Worm (Caenorhabditis elegans) whole organism, L4 larva: ENCODE results near the gene Y75B8A.44.

Experiments
- F44E2.7 ChIP-seq: fragments of 200-800 bp; sonication (Bioruptor generic); IDR thresholded peaks from 2 replicates; pipeline ENCODE4 v2.1.2; 2022; ENCODE audit warnings: missing genetic modification characterization, missing compliant biosample characterization
- Y75B8A.6 ChIP-seq: fragments of 200-800 bp; sonication (Bioruptor generic); IDR thresholded peaks from 2 replicates; pipeline ENCODE4 v1.3.6; 2022; ENCODE audit warnings: missing genetic modification reagents, missing genetic modification characterization, missing compliant biosample characterization
- ZK337.2 ChIP-seq: fragments of 200-800 bp; sonication (Bioruptor generic); IDR thresholded peaks from 2 replicates; pipeline ENCODE4 v1.3.6; 2022; ENCODE audit warnings: missing genetic modification reagents, missing genetic modification characterization, missing compliant biosample characterization
- aha-1 ChIP-seq: fragments of 150-350 bp; peaks from one replicate; lab custom pipeline; 2014; ENCODE audit warnings: missing biosample characterization, missing genetic modification characterization
- attf-4 ChIP-seq: sonication (generic microtip); optimal IDR thresholded peaks from 3 replicates; lab custom pipeline; 2017; ENCODE audit warnings: missing biosample characterization, missing genetic modification characterization
- ceh-20 ChIP-seq: fragments of 200-800 bp; sonication (Bioruptor generic); IDR thresholded peaks from 2 replicates; pipeline ENCODE4 v1.3.6; 2022; ENCODE audit warnings: missing genetic modification reagents, missing genetic modification characterization, missing compliant biosample characterization
- daf-16 ChIP-seq, 3 experiments: sonication (generic microtip); optimal IDR thresholded peaks; 2 replicates each; lab custom pipeline; 2016 to 2017; ENCODE audit warnings: missing genetic modification characterization in 3 of 3, missing genetic modification reagents in 3 of 3, mild to moderate bottlenecking in 2 of 3, missing compliant biosample characterization in 2 of 3, missing biosample characterization in 1 of 3, moderate library complexity in 1 of 3
- dpl-1 ChIP-seq: fragments of 150-350 bp; optimal IDR thresholded peaks from 2 replicates; lab custom pipeline; 2014; ENCODE audit warnings: missing biosample characterization, missing genetic modification reagents, missing genetic modification characterization
- dve-1 ChIP-seq: sonication (generic microtip); optimal IDR thresholded peaks from 2 replicates; lab custom pipeline; 2017; ENCODE audit warnings: antibody characterized with exemption, mild to moderate bottlenecking, missing genetic modification characterization, missing compliant biosample characterization; ENCODE audit not compliant: insufficient read depth
- lin-1 ChIP-seq: fragments of 200-800 bp; sonication (Bioruptor generic); IDR thresholded peaks from 2 replicates; pipeline ENCODE4 v1.3.6; 2022; ENCODE audit warnings: missing genetic modification reagents, missing genetic modification characterization, missing compliant biosample characterization
- mdt-29 ChIP-seq: fragments of 200-800 bp; sonication (Bioruptor generic); IDR thresholded peaks from 2 replicates; pipeline ENCODE4 v1.3.6; 2022; ENCODE audit warnings: missing genetic modification reagents, missing genetic modification characterization, missing compliant biosample characterization
- nhr-76 ChIP-seq: fragments of 150-350 bp; optimal IDR thresholded peaks from 2 replicates; lab custom pipeline; 2014; ENCODE audit warnings: missing biosample characterization, missing genetic modification characterization
- pha-4 ChIP-seq, 2 experiments: fragments of 150-350 bp in 1 of 2; fragments of 200-800 bp in 1 of 2; sonication (Bioruptor generic) in 1 of 2; IDR thresholded peaks in 1 of 2; optimal IDR thresholded peaks in 1 of 2; 2 replicates each; pipeline versions ENCODE4 v1.3.6 to Lab custom; 2014 to 2022; ENCODE audit warnings: missing genetic modification characterization in 2 of 2, missing genetic modification reagents in 2 of 2, missing biosample characterization in 1 of 2, missing compliant biosample characterization in 1 of 2
- pqm-1 ChIP-seq: sonication (generic microtip); optimal IDR thresholded peaks from 2 replicates; lab custom pipeline; 2017; ENCODE audit warnings: missing biosample characterization, missing genetic modification characterization
- saeg-2 ChIP-seq: fragments of 200-800 bp; sonication (Bioruptor generic); IDR thresholded peaks from 2 replicates; pipeline ENCODE4 v1.3.6; 2022; ENCODE audit warnings: missing genetic modification reagents, missing genetic modification characterization, missing compliant biosample characterization
- set-16 ChIP-seq: fragments of 200-800 bp; sonication (Bioruptor generic); IDR thresholded peaks from 2 replicates; pipeline ENCODE4 v1.3.6; 2022; ENCODE audit warnings: missing genetic modification reagents, missing genetic modification characterization, missing compliant biosample characterization
- unc-39 ChIP-seq: sonication (generic microtip); optimal IDR thresholded peaks from 2 replicates; lab custom pipeline; 2017; ENCODE audit warnings: missing biosample characterization, missing genetic modification characterization
- ztf-7 ChIP-seq: fragments of 150-350 bp; optimal IDR thresholded peaks from 2 replicates; lab custom pipeline; 2014; ENCODE audit warnings: missing biosample characterization, missing genetic modification characterization

Gene Y75B8A.44

DNA sequence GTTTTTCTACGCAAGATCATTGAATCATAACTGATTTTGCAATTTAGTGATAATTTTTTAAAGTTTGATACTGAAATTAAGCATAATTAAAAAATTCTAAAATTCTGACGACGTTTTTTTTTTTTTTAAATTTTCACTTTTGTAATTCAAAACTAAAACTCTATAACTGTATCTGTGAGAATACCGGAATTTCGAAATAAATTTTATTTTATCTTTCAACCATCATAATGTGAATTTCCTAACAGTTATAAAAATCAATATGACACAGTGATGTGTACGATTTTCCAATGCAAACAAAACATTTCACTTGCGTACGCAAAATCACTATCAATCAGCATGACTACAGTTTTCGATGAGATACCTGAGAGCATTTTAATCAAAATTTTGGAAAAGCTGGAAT, 41.6 kb downstream of the Y75B8A.44 start, which contains the start of the genes grl-15 and fbxa-89:
Gene grl-15, minus strand, starts transcription at position 101 of the 400 bp plus-strand sequence.
Gene fbxa-89, plus strand, starts transcription at position 271 of the 400 bp plus-strand sequence.
- TF ChIP-seq mdt-29 (GFP tag; lab: Robert Waterston, UW) (no peak), daf-16 (GFP tag; optimal IDR thresholded peaks at IDR 0.05; lab: Kevin White, UChicago) (no peak), daf-16 (tag; optimal IDR thresholded peaks at IDR 0.05; lab: Kevin White, UChicago) (peak; percentile 45), aha-1 (peak; percentile 51), pha-4 (GFP tag; IDR thresholded peaks at IDR 0.05; lab: Robert Waterston, UW) (no peak), pha-4 (tag; optimal IDR thresholded peaks at IDR 0.05; lab: Kevin White, UChicago) (no peak), dve-1 (peak; percentile 34), dpl-1 (GFP tag; lab: Kevin White, UChicago) (no peak), unc-39 (tag; lab: Kevin White, UChicago) (no peak), pqm-1 (tag; lab: Kevin White, UChicago) (no peak), Y75B8A.6 (GFP tag; lab: Robert Waterston, UW) (no peak), attf-4 (tag; lab: Kevin White, UChicago) (no peak), lin-1 (GFP tag; lab: Robert Waterston, UW) (no peak), nhr-76 (tag; lab: Kevin White, UChicago) (no peak), F44E2.7 (GFP tag; lab: Robert Waterston, UW) (no peak), ceh-20 (GFP tag; lab: Robert Waterston, UW) (no peak), ZK337.2 (no peak), ztf-7 (no peak)

DNA sequence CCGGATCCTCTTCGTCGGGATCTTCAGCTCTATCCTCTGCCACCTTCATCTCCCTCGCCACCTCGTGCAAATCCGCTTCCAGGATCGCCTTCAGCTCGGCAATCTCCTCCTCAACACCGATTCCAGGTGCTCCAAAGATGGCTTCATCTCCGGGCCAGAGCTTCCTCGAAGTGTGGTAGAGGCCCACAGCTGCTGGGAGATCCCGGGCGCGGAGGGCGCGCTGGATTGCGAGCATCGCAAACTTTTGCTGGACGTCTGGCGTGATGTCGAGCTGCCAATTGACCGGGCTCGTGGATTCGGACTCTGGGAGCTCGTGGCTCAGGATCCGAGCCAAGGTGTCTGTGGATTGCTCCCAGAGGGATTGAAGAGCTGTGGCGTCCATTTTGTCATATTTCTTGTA, 51.3 kb downstream of the Y75B8A.44 start:
- TF ChIP-seq set-16 (GFP tag; lab: Robert Waterston, UW) (peak; percentile 96), saeg-2 (GFP tag; lab: Robert Waterston, UW) (no peak)
- TF ChIP-seq, all 104 proteins: peak for 1
